Fruit fly (Drosophila melanogaster): ENCODE measurements around the gene grk.

The grk gene

dm6 chr2L:8423460-8424089 is 9.8 kb downstream of the grk start (continued):
- peak; percentile 24 for TF ChIP-seq nerfin-1 (tag; optimal IDR thresholded peaks at IDR 0.05)
- no peak for TF ChIP-seq GATAe (GFP tag; conservative IDR thresholded peaks at IDR 0.05)
- peak; percentile 21 for TF ChIP-seq Sox100B (GFP tag; optimal IDR thresholded peaks at IDR 0.05)
- peak; percentile 46; the same call in 2 of the 3 replicates for TF ChIP-seq row (GFP tag; IDR thresholded peaks at IDR 0.05)
- no peak for TF ChIP-seq repo (GFP tag; optimal IDR thresholded peaks at IDR 0.05)
- TF ChIP-seq Spps (tag; optimal IDR thresholded peaks at IDR 0.05): peak; percentile 29
- peak; percentile 14 for TF ChIP-seq CG13424 (tag; optimal IDR thresholded peaks at IDR 0.05)
- no peak for TF ChIP-seq ham (GFP tag; IDR thresholded peaks at IDR 0.05)
- TF ChIP-seq CG34224 (GFP tag; IDR thresholded peaks at IDR 0.05; ENCODE audit: partially characterized antibody): no peak
- TF ChIP-seq gsb (GFP tag; IDR thresholded peaks at IDR 0.05): no peak
- no peak for TF ChIP-seq CG8089 (GFP tag; optimal IDR thresholded peaks at IDR 0.05)
- no peak for TF ChIP-seq CG8765 (GFP tag; IDR thresholded peaks at IDR 0.05)
- TF ChIP-seq nom (GFP tag; optimal IDR thresholded peaks at IDR 0.05): peak; percentile 39
- no peak for TF ChIP-seq CoRest (tag; optimal IDR thresholded peaks at IDR 0.05)
- no peak for TF ChIP-seq Oaz (GFP tag; IDR thresholded peaks at IDR 0.05)
- TF ChIP-seq Rx (GFP tag; IDR thresholded peaks at IDR 0.05): no peak
- peak; percentile 29 for TF ChIP-seq CG33557 (GFP tag; optimal IDR thresholded peaks at IDR 0.05)
- no peak for TF ChIP-seq CG8944 (GFP tag; optimal IDR thresholded peaks at IDR 0.05)
- TF ChIP-seq CG2875 (GFP tag; optimal IDR thresholded peaks at IDR 0.05): peak; percentile 53
- TF ChIP-seq az2 (GFP tag; optimal IDR thresholded peaks at IDR 0.05): no peak
- peak; percentile 36 for TF ChIP-seq CG2678 (tag; optimal IDR thresholded peaks at IDR 0.05)
- peak; percentile 24 for TF ChIP-seq CG3407 (GFP tag; optimal IDR thresholded peaks at IDR 0.05)
- TF ChIP-seq CG9817 (tag; optimal IDR thresholded peaks at IDR 0.05): no peak
- peak; percentile 9 for TF ChIP-seq CG5180 (GFP tag; optimal IDR thresholded peaks at IDR 0.05)
- no peak for TF ChIP-seq NC2β (GFP tag; optimal IDR thresholded peaks at IDR 0.05)
- no peak for TF ChIP-seq CG34376 (GFP tag; optimal IDR thresholded peaks at IDR 0.05)
- no peak for TF ChIP-seq prd (optimal IDR thresholded peaks at IDR 0.05)
- TF ChIP-seq prd (GFP tag; IDR thresholded peaks at IDR 0.05): no peak
- TF ChIP-seq dmrt11E (tag; optimal IDR thresholded peaks at IDR 0.05): peak; percentile 31
- TF ChIP-seq odd (GFP tag; optimal IDR thresholded peaks at IDR 0.05): no peak
- no peak for TF ChIP-seq dmrt99B (tag; optimal IDR thresholded peaks at IDR 0.05)
- peak; percentile 36 for TF ChIP-seq gem (tag; optimal IDR thresholded peaks at IDR 0.05)
- TF ChIP-seq HLHmδ (GFP tag; optimal IDR thresholded peaks at IDR 0.05): no peak
- TF ChIP-seq Dref (GFP tag; IDR thresholded peaks at IDR 0.05): no peak
- TF ChIP-seq Gug (GFP tag; IDR thresholded peaks at IDR 0.05): no peak
- no peak for TF ChIP-seq caup (GFP tag; optimal IDR thresholded peaks at IDR 0.05; ENCODE audit: severe bottlenecking)
- no peak for TF ChIP-seq fd3F (GFP tag; optimal IDR thresholded peaks at IDR 0.05)
- TF ChIP-seq maf-S (GFP tag; optimal IDR thresholded peaks at IDR 0.05): no peak
- TF ChIP-seq CG4707 (GFP tag; optimal IDR thresholded peaks at IDR 0.05): peak; percentile 45
- peak; percentile 71 for TF ChIP-seq ATbp (GFP tag; optimal IDR thresholded peaks at IDR 0.05)
- peak; percentile 47 for TF ChIP-seq CG2712 (tag; optimal IDR thresholded peaks at IDR 0.05)
- no peak for TF ChIP-seq Nf-YA (GFP tag; IDR thresholded peaks at IDR 0.05)
- no peak for TF ChIP-seq ken (GFP tag; IDR thresholded peaks at IDR 0.05)
- TF ChIP-seq CG10979 (tag; optimal IDR thresholded peaks at IDR 0.05): peak; percentile 22
- TF ChIP-seq mirr (GFP tag; optimal IDR thresholded peaks at IDR 0.05): no peak
- no peak for TF ChIP-seq HLH54F (GFP tag; optimal IDR thresholded peaks at IDR 0.05)
- no peak for TF ChIP-seq peb (GFP tag; IDR thresholded peaks at IDR 0.05)
- TF ChIP-seq CG7987 (GFP tag; optimal IDR thresholded peaks at IDR 0.05): no peak
- TF ChIP-seq dpn (GFP tag; optimal IDR thresholded peaks at IDR 0.05): no peak

All from whole organism, embryonic.